Worm (Caenorhabditis elegans) whole organism, L1 larva: ENCODE data around the gene knl-1.

Experiments
- C04F5.9 ChIP-seq: sonication (generic microtip); optimal IDR thresholded peaks from 2 replicates; lab custom pipeline; 2016; ENCODE audit warnings: missing genetic modification characterization, missing compliant biosample characterization
- C34B4.2 ChIP-seq: sonication (generic microtip); optimal IDR thresholded peaks from 2 replicates; lab custom pipeline; 2017; ENCODE audit warnings: mild to moderate bottlenecking, missing genetic modification characterization, missing compliant biosample characterization
- F16B12.6 ChIP-seq: fragments of 150-350 bp; optimal IDR thresholded peaks from 2 replicates; lab custom pipeline; 2014; ENCODE audit warnings: missing biosample characterization, missing genetic modification characterization
- Y116A8C.19 ChIP-seq: sonication (generic microtip); optimal IDR thresholded peaks from 2 replicates; lab custom pipeline; 2016; ENCODE audit warnings: missing compliant biosample characterization, missing genetic modification characterization, borderline replicate concordance
- aly-2 ChIP-seq: fragments of 150-350 bp; optimal IDR thresholded peaks from 2 replicates; lab custom pipeline; 2014; ENCODE audit warnings: missing biosample characterization, missing genetic modification characterization
- blmp-1 ChIP-seq: fragments of 150-350 bp; optimal IDR thresholded peaks from 2 replicates; lab custom pipeline; 2014; ENCODE audit warnings: missing biosample characterization, missing genetic modification characterization
- ceh-63 ChIP-seq: fragments of 200-800 bp; sonication (Bioruptor generic); optimal IDR thresholded peaks from 2 replicates; lab custom pipeline; 2018; ENCODE audit warnings: mild to moderate bottlenecking, missing genetic modification characterization, missing compliant biosample characterization
- ceh-8 ChIP-seq: fragments of 200-800 bp; sonication (Bioruptor generic); optimal IDR thresholded peaks from 2 replicates; lab custom pipeline; 2018; ENCODE audit warnings: mild to moderate bottlenecking, missing genetic modification characterization, moderate library complexity, missing compliant biosample characterization
- ceh-82 ChIP-seq, 3 experiments: fragments of 150-350 bp in 1 of 3; sonication (generic microtip) in 2 of 3; optimal IDR thresholded peaks; 2 replicates each; lab custom pipeline; 2014 to 2017; ENCODE audit warnings: missing biosample characterization in 3 of 3, missing genetic modification characterization in 3 of 3
- dsc-1 ChIP-seq: sonication (generic microtip); optimal IDR thresholded peaks from 2 replicates; lab custom pipeline; 2016; ENCODE audit warnings: mild to moderate bottlenecking, missing genetic modification characterization, missing compliant biosample characterization
- efl-1 ChIP-seq, 4 experiments: fragments of 150-350 bp; optimal IDR thresholded peaks in 3 of 4; peaks in 1 of 4; 1 replicate in 1 of 4; 2 replicates in 3 of 4; lab custom pipeline; 2014; ENCODE audit warnings: missing biosample characterization in 2 of 4, missing genetic modification characterization in 2 of 4, missing genetic modification reagents in 2 of 4
- elt-2 ChIP-seq: sonication (generic microtip); optimal IDR thresholded peaks from 2 replicates; lab custom pipeline; 2016; ENCODE audit warnings: missing genetic modification characterization, mild to moderate bottlenecking, inconsistent platforms, missing compliant biosample characterization, missing genetic modification reagents
- ets-5 ChIP-seq: fragments of 200-800 bp; sonication (Bioruptor generic); IDR thresholded peaks from 2 replicates; pipeline ENCODE4 v1.3.6; 2022; ENCODE audit warnings: missing genetic modification characterization, missing compliant biosample characterization
- hpl-2 ChIP-seq: fragments of 150-350 bp; optimal IDR thresholded peaks from 2 replicates; lab custom pipeline; 2014; ENCODE audit warnings: missing biosample characterization, missing genetic modification reagents, missing genetic modification characterization
- lin-13 ChIP-seq: fragments of 150-350 bp; optimal IDR thresholded peaks from 2 replicates; lab custom pipeline; 2014; ENCODE audit warnings: missing biosample characterization, missing genetic modification reagents, missing genetic modification characterization
- lin-14 ChIP-seq: fragments of 200-800 bp; sonication (Bioruptor generic); optimal IDR thresholded peaks from 2 replicates; lab custom pipeline; 2018; ENCODE audit warnings: mild to moderate bottlenecking, missing genetic modification characterization, moderate library complexity, missing compliant biosample characterization
- lin-15B ChIP-seq: fragments of 150-350 bp; sonication (generic microtip); optimal IDR thresholded peaks from 3 replicates; lab custom pipeline; 2014; ENCODE audit warnings: missing biosample characterization, missing genetic modification characterization
- lin-35 ChIP-seq, 2 experiments: fragments of 150-350 bp; optimal IDR thresholded peaks; 2 replicates each; lab custom pipeline; 2014; ENCODE audit warnings: missing biosample characterization in 2 of 2, missing genetic modification characterization in 2 of 2, missing genetic modification reagents in 2 of 2
- lin-39 ChIP-seq: fragments of 150-350 bp; optimal IDR thresholded peaks from 2 replicates; lab custom pipeline; 2014; ENCODE audit warnings: missing biosample characterization, missing genetic modification reagents, missing genetic modification characterization
- lir-3 ChIP-seq: sonication (generic microtip); optimal IDR thresholded peaks from 2 replicates; lab custom pipeline; 2016; ENCODE audit warnings: mild to moderate bottlenecking, missing genetic modification characterization, moderate library complexity, missing compliant biosample characterization; ENCODE audit not compliant: poor library complexity
- nhr-11 ChIP-seq: fragments of 150-350 bp; optimal IDR thresholded peaks from 2 replicates; lab custom pipeline; 2014; ENCODE audit warnings: missing biosample characterization, missing genetic modification characterization
- nhr-12 ChIP-seq: sonication (generic microtip); optimal IDR thresholded peaks from 2 replicates; lab custom pipeline; 2017; ENCODE audit warnings: missing biosample characterization, missing genetic modification characterization
- nhr-19 ChIP-seq: fragments of 200-800 bp; sonication (Bioruptor generic); conservative IDR thresholded peaks from 2 replicates; pipeline ENCODE4 v1.3.6; 2022; ENCODE audit warnings: missing genetic modification characterization, missing compliant biosample characterization
- nhr-20 ChIP-seq: sonication (generic microtip); optimal IDR thresholded peaks from 2 replicates; lab custom pipeline; 2016; ENCODE audit warnings: mild to moderate bottlenecking, missing genetic modification characterization, missing compliant biosample characterization
- nhr-28 ChIP-seq: fragments of 150-350 bp; optimal IDR thresholded peaks from 2 replicates; lab custom pipeline; 2014; ENCODE audit warnings: missing biosample characterization, missing genetic modification characterization
- nhr-71 ChIP-seq: sonication (generic microtip); optimal IDR thresholded peaks from 2 replicates; lab custom pipeline; 2016; ENCODE audit warnings: mild to moderate bottlenecking, missing genetic modification characterization, moderate library complexity, missing compliant biosample characterization
- nhr-84 ChIP-seq: sonication (generic microtip); optimal IDR thresholded peaks from 2 replicates; lab custom pipeline; 2017; ENCODE audit warnings: missing biosample characterization, missing genetic modification characterization
- nhr-90 ChIP-seq: sonication (generic microtip); optimal IDR thresholded peaks from 2 replicates; lab custom pipeline; 2016; ENCODE audit warnings: mild to moderate bottlenecking, missing genetic modification characterization, missing compliant biosample characterization; ENCODE audit not compliant: poor library complexity
- pax-3 ChIP-seq: fragments of 200-800 bp; sonication (Bioruptor generic); optimal IDR thresholded peaks from 2 replicates; lab custom pipeline; 2018; ENCODE audit warnings: mild to moderate bottlenecking, missing genetic modification characterization, moderate library complexity, missing compliant biosample characterization
- pqm-1 ChIP-seq: sonication (generic microtip); optimal IDR thresholded peaks from 3 replicates; lab custom pipeline; 2017; ENCODE audit warnings: missing biosample characterization, missing genetic modification characterization
- skn-1 ChIP-seq: fragments of 150-350 bp; optimal IDR thresholded peaks from 2 replicates; lab custom pipeline; 2014; ENCODE audit warnings: missing biosample characterization, missing genetic modification characterization
- snu-23 ChIP-seq: sonication (generic microtip); optimal IDR thresholded peaks from 2 replicates; lab custom pipeline; 2016; ENCODE audit warnings: missing genetic modification characterization, missing compliant biosample characterization
- sptf-1 ChIP-seq: fragments of 150-350 bp; optimal IDR thresholded peaks from 2 replicates; lab custom pipeline; 2014; ENCODE audit warnings: missing biosample characterization, missing genetic modification characterization
- swsn-7 ChIP-seq: sonication (generic microtip); optimal IDR thresholded peaks from 2 replicates; lab custom pipeline; 2016; ENCODE audit warnings: missing genetic modification characterization, missing compliant biosample characterization
- tlp-1 ChIP-seq: fragments of 150-350 bp; optimal IDR thresholded peaks from 2 replicates; lab custom pipeline; 2014; ENCODE audit warnings: missing biosample characterization, missing genetic modification characterization
- unc-130 ChIP-seq: fragments of 150-350 bp; optimal IDR thresholded peaks from 2 replicates; lab custom pipeline; 2017; ENCODE audit warnings: missing biosample characterization, missing genetic modification characterization, inconsistent platforms
- unc-86 ChIP-seq: sonication (generic microtip); optimal IDR thresholded peaks from 2 replicates; lab custom pipeline; 2016; ENCODE audit warnings: missing genetic modification characterization, missing compliant biosample characterization
- vab-15 ChIP-seq: sonication (generic microtip); optimal IDR thresholded peaks from 2 replicates; lab custom pipeline; 2017; ENCODE audit warnings: missing genotype, mild to moderate bottlenecking, missing genetic modification characterization, missing compliant biosample characterization
- zip-4 ChIP-seq: fragments of 200-800 bp; sonication (Bioruptor generic); optimal IDR thresholded peaks from 2 replicates; lab custom pipeline; 2018; ENCODE audit warnings: mild to moderate bottlenecking, missing genetic modification characterization, moderate library complexity, missing compliant biosample characterization
- ztf-11 ChIP-seq, 2 experiments: sonication (generic microtip); optimal IDR thresholded peaks; 2 replicates each; lab custom pipeline; 2016 to 2017; ENCODE audit warnings: missing genetic modification characterization in 2 of 2, missing biosample characterization in 1 of 2, missing compliant biosample characterization in 1 of 2
- ztf-4 ChIP-seq: fragments of 150-350 bp; optimal IDR thresholded peaks from 2 replicates; lab custom pipeline; 2014; ENCODE audit warnings: missing biosample characterization, missing genetic modification characterization

knl-1 gene

ce11 chrIII:8235880-8236279 lies 14.6 kb upstream of the knl-1 start, which contains the start of gene C02F5.5:
Gene C02F5.5, plus strand, starts transcription at chrIII:8236180.
- no peak for TF ChIP-seq nhr-19 (GFP tag; lab: Robert Waterston, UW)
- TF ChIP-seq nhr-71 (tag; lab: Kevin White, UChicago), result no peak
- no peak for TF ChIP-seq nhr-20 (tag; lab: Kevin White, UChicago)
- TF ChIP-seq ztf-11 (tag; optimal IDR thresholded peaks at IDR 0.05; lab: Kevin White, UChicago), result no peak
- TF ChIP-seq lir-3 (tag; lab: Kevin White, UChicago), result no peak
- no peak for TF ChIP-seq zip-4 (GFP tag; lab: Kevin White, UChicago)
- TF ChIP-seq unc-130, result no peak
- no peak for TF ChIP-seq Y116A8C.19 (tag; lab: Kevin White, UChicago)
- TF ChIP-seq vab-15 (tag; lab: Kevin White, UChicago), result no peak
- no peak for TF ChIP-seq aly-2 (tag; lab: Kevin White, UChicago)
- TF ChIP-seq hpl-2, result no peak
- no peak for TF ChIP-seq lin-35 (GFP tag; optimal IDR thresholded peaks at IDR 0.05; lab: Kevin White, UChicago)
- TF ChIP-seq tlp-1 (tag; lab: Kevin White, UChicago), result no peak
- TF ChIP-seq lin-15B, result no peak
- TF ChIP-seq swsn-7 (tag; lab: Kevin White, UChicago), result no peak
- TF ChIP-seq pqm-1 (tag; lab: Kevin White, UChicago), result no peak
- no peak for TF ChIP-seq ceh-8 (GFP tag; lab: Kevin White, UChicago)
- no peak for TF ChIP-seq nhr-11
- TF ChIP-seq nhr-84, result no peak
- TF ChIP-seq C34B4.2 (tag; lab: Kevin White, UChicago), result no peak

ce11 chrIII:8237827-8238226 lies 12.6 kb upstream of the knl-1 start, which contains the start of gene tsp-2:
Gene tsp-2, minus strand, starts transcription at chrIII:8237935.
- TF ChIP-seq elt-2 (tag; lab: Kevin White, UChicago) (peak; percentile 47), Y116A8C.19 (tag; lab: Kevin White, UChicago) (no peak)

DNA sequence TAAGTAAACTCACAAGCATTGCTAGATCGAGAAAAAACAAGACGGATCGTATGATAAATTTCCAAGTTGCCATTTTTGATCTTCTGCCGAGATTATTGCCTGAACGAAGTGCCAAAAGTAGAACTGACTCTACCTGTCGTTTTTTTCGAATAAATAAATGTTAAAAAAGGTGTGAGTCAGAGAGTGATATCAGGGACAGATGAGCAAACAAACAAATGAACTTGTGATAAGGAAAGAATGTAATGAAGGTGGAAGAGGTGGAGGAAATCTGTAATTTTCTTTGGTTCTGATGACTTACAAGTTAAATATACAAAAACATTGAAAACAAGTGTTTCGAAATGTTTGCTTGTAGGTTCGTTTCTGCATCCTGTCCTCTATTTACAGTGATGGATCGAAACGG lies 11.1 kb upstream of the knl-1 start, which contains the start of gene tsp-1:
Gene tsp-1 (minus strand): TSS at position 99 of the 400 bp plus-strand sequence.
- no peak for TF ChIP-seq ceh-82 (tag; optimal IDR thresholded peaks at IDR 0.05; lab: Kevin White, UChicago)
- TF ChIP-seq efl-1 (optimal IDR thresholded peaks at IDR 0.05; lab: Kevin White, UChicago), result no peak
- peak in 1 of 2 experiments; percentile 69 for TF ChIP-seq efl-1 (GFP tag; optimal IDR thresholded peaks at IDR 0.05 in 1 of 2; lab: Kevin White, UChicago)

- TF ChIP-seq skn-1 (tag; lab: Kevin White, UChicago), result no peak
- peak; percentile 12 for TF ChIP-seq nhr-20 (tag; lab: Kevin White, UChicago)
These were observed 10.2 kb upstream of the knl-1 start for ce11 chrIII:8240247-8240646.

DNA sequence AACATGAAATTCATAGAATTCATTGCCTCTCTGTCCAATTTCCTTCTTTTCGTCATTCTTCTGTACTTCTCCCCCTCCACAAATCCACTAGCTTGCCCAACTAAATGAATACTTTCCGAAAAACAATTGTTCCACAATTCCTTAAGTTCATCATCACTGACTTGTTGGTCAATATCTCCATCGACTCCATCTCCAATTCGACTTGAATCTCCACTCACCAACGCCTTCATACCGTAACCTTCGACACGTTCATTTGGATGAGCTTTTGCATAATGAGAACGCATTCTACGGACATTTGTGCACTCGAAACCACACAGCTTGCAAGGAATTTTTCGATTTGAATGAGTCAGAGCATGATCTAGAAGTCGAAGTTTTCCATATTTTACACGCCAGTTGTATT lies 9.5 kb upstream of the knl-1 start:
- TF ChIP-seq nhr-20 (tag; lab: Kevin White, UChicago), result no peak
- no peak for TF ChIP-seq pqm-1 (tag; lab: Kevin White, UChicago)
- TF ChIP-seq lin-14 (GFP tag; lab: Kevin White, UChicago), result no peak
- TF ChIP-seq ztf-11 (tag; optimal IDR thresholded peaks at IDR 0.05; lab: Kevin White, UChicago), result no peak
- TF ChIP-seq nhr-28, result no peak
- TF ChIP-seq tlp-1 (tag; lab: Kevin White, UChicago), result no peak
- no peak for TF ChIP-seq skn-1 (tag; lab: Kevin White, UChicago)
- no peak for TF ChIP-seq dsc-1 (tag; lab: Kevin White, UChicago)
- TF ChIP-seq, all 84 proteins: peak for 0

DNA sequence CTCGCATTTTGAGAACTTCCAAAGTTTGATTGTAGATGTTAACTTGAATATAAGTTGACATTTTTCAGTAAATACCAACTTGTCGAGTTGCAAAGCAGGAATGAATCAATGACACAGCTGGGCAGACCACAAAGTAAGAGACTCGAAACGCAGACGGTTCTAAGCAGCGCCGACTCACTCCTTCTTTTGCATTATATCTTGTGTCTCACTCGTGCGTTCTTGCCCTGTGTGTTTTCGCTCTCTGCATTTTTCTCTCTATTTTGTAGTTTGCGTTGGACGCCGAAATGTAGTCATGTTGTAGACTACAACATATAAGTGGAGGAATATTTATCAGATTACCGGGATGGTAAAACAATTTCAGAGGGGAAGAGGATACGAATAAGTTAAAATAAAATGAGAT lies 7.6 kb upstream of the knl-1 start, which contains the start of gene C02F5.12:
Gene C02F5.12 (minus strand): TSS at position 221 of the 400 bp plus-strand sequence.
- TF ChIP-seq efl-1 (optimal IDR thresholded peaks at IDR 0.05; lab: Kevin White, UChicago), result peak in 1 of 2 experiments; percentile 3
- TF ChIP-seq efl-1 (GFP tag; optimal IDR thresholded peaks at IDR 0.05 in 1 of 2; lab: Kevin White, UChicago), result no peak
- no peak for TF ChIP-seq ztf-4
- no peak for TF ChIP-seq ets-5 (GFP tag; lab: Robert Waterston, UW)
- no peak for TF ChIP-seq elt-2 (tag; lab: Kevin White, UChicago)
- no peak for TF ChIP-seq zip-4 (GFP tag; lab: Kevin White, UChicago)
- TF ChIP-seq nhr-90, result peak; percentile 15
- no peak for TF ChIP-seq lin-39 (tag; lab: Kevin White, UChicago)
- no peak for TF ChIP-seq Y116A8C.19 (tag; lab: Kevin White, UChicago)
- no peak for TF ChIP-seq ceh-63
- TF ChIP-seq lin-15B, result no peak
- peak; percentile 64 for TF ChIP-seq blmp-1
- no peak for TF ChIP-seq unc-86 (tag; lab: Kevin White, UChicago)
- TF ChIP-seq pax-3 (tag; lab: Kevin White, UChicago), result no peak
- no peak for TF ChIP-seq sptf-1 (tag; lab: Kevin White, UChicago)
- TF ChIP-seq snu-23 (GFP tag; lab: Kevin White, UChicago), result peak; percentile 39
- no peak for TF ChIP-seq C04F5.9
- TF ChIP-seq ceh-8 (GFP tag; lab: Kevin White, UChicago), result no peak
- TF ChIP-seq lin-13, result no peak
- no peak for TF ChIP-seq F16B12.6 (tag; lab: Kevin White, UChicago)
- no peak for TF ChIP-seq nhr-12 (tag; lab: Kevin White, UChicago)
